Worm (Caenorhabditis elegans) whole organism, young adult: ENCODE results near the gene nos-1.
A peak's percentile ranks its signal among the peaks of the same experiment; 100 is the strongest.

Experiments
- B0035.1 ChIP-seq: sonication (generic microtip); optimal IDR thresholded peaks from 2 replicates; lab custom pipeline; 2016; ENCODE audit warnings: missing genetic modification characterization, mild to moderate bottlenecking, missing compliant biosample characterization, missing genotype, missing genetic modification reagents
- B0336.3 ChIP-seq: fragments of 200-800 bp; sonication (Bioruptor generic); IDR thresholded peaks from 2 replicates; pipeline ENCODE4 v1.3.6; 2022; ENCODE audit warnings: missing genetic modification characterization, missing compliant biosample characterization
- C06A6.2 ChIP-seq: fragments of 200-800 bp; sonication (Bioruptor generic); conservative IDR thresholded peaks from 2 replicates; pipeline ENCODE4 v1.3.6; 2022; ENCODE audit warnings: missing genetic modification characterization, missing compliant biosample characterization
- C17E4.6 ChIP-seq: fragments of 200-800 bp; sonication (Bioruptor generic); IDR thresholded peaks from 2 replicates; pipeline ENCODE4 v1.3.6; 2022; ENCODE audit warnings: missing genetic modification reagents, missing genetic modification characterization, missing compliant biosample characterization
- F37B4.10 ChIP-seq: fragments of 200-800 bp; sonication (Bioruptor generic); IDR thresholded peaks from 2 replicates; pipeline ENCODE4 v1.3.6; 2022; ENCODE audit warnings: missing genetic modification characterization, missing compliant biosample characterization
- F52B5.7 ChIP-seq: sonication (generic microtip); optimal IDR thresholded peaks from 2 replicates; lab custom pipeline; 2016; ENCODE audit warnings: mild to moderate bottlenecking, missing genetic modification characterization, missing compliant biosample characterization
- F55B11.4 ChIP-seq: sonication (generic microtip); optimal IDR thresholded peaks from 2 replicates; lab custom pipeline; 2016; ENCODE audit warnings: missing compliant biosample characterization, missing genetic modification characterization, borderline replicate concordance; ENCODE audit not compliant: insufficient read depth
- K11D2.4 ChIP-seq: fragments of 200-800 bp; sonication (Bioruptor generic); IDR thresholded peaks from 2 replicates; pipeline ENCODE4 v1.3.6; 2022; ENCODE audit warnings: missing genetic modification reagents, missing genetic modification characterization, missing compliant biosample characterization
- Y53F4B.3 ChIP-seq: fragments of 200-800 bp; sonication (Bioruptor generic); IDR thresholded peaks from 2 replicates; pipeline ENCODE4 v1.3.6; 2022; ENCODE audit warnings: missing genetic modification reagents, missing genetic modification characterization, missing compliant biosample characterization
- Y56A3A.18 ChIP-seq: fragments of 200-800 bp; sonication (Bioruptor generic); IDR thresholded peaks from 2 replicates; pipeline ENCODE4 v1.3.6; 2022; ENCODE audit warnings: missing genetic modification reagents, missing genetic modification characterization, missing compliant biosample characterization
- Y79H2A.3 ChIP-seq: fragments of 200-800 bp; sonication (Bioruptor generic); conservative IDR thresholded peaks from 2 replicates; pipeline ENCODE4 v1.3.6; 2022; ENCODE audit warnings: missing genetic modification reagents, missing genetic modification characterization, missing compliant biosample characterization
- Y95B8A.8 ChIP-seq: fragments of 200-800 bp; sonication (Bioruptor generic); IDR thresholded peaks from 2 replicates; pipeline ENCODE4 v1.3.6; 2022; ENCODE audit warnings: missing genetic modification reagents, missing genetic modification characterization, missing compliant biosample characterization
- akir-1 ChIP-seq: fragments of 200-800 bp; sonication (Bioruptor generic); optimal IDR thresholded peaks from 2 replicates; lab custom pipeline; 2018; ENCODE audit warnings: mild to moderate bottlenecking, missing genetic modification characterization, moderate library complexity, missing compliant biosample characterization
- atf-7 ChIP-seq: sonication (generic microtip); optimal IDR thresholded peaks from 2 replicates; lab custom pipeline; 2017; ENCODE audit warnings: mild to moderate bottlenecking, missing genetic modification characterization, missing compliant biosample characterization
- athp-1 ChIP-seq: sonication (generic microtip); optimal IDR thresholded peaks from 2 replicates; lab custom pipeline; 2017; ENCODE audit warnings: mild to moderate bottlenecking, missing genetic modification characterization, missing compliant biosample characterization
- cebp-2 ChIP-seq: fragments of 200-800 bp; sonication (Bioruptor generic); IDR thresholded peaks from 2 replicates; pipeline ENCODE4 v1.3.6; 2022; ENCODE audit warnings: missing genetic modification characterization, missing compliant biosample characterization
- ceh-58 ChIP-seq: fragments of 200-800 bp; sonication (Bioruptor generic); IDR thresholded peaks from 2 replicates; pipeline ENCODE4 v1.3.6; 2022; ENCODE audit warnings: missing genetic modification characterization, missing compliant biosample characterization
- chd-7 ChIP-seq: sonication (generic microtip); optimal IDR thresholded peaks from 2 replicates; lab custom pipeline; 2016; ENCODE audit warnings: mild to moderate bottlenecking, missing genetic modification characterization, moderate library complexity, missing compliant biosample characterization
- dox-1 ChIP-seq: fragments of 200-800 bp; sonication (Bioruptor generic); IDR thresholded peaks from 2 replicates; pipeline ENCODE4 v1.3.6; 2022; ENCODE audit warnings: missing genetic modification reagents, missing genetic modification characterization, missing compliant biosample characterization
- egrh-3 ChIP-seq: fragments of 200-800 bp; sonication (Bioruptor generic); IDR thresholded peaks from 2 replicates; pipeline ENCODE4 v1.3.6; 2022; ENCODE audit warnings: missing genetic modification reagents, missing genetic modification characterization, missing compliant biosample characterization
- ekl-4 ChIP-seq: fragments of 200-800 bp; sonication (Bioruptor generic); IDR thresholded peaks from 2 replicates; pipeline ENCODE4 v1.3.6; 2022; ENCODE audit warnings: missing genetic modification reagents, missing genetic modification characterization, missing compliant biosample characterization
- hlh-12 ChIP-seq: sonication (generic microtip); optimal IDR thresholded peaks from 2 replicates; lab custom pipeline; 2016; ENCODE audit warnings: missing genetic modification characterization, missing compliant biosample characterization
- hlh-26 ChIP-seq: fragments of 200-800 bp; sonication (Bioruptor generic); conservative IDR thresholded peaks from 2 replicates; pipeline ENCODE4 v1.3.6; 2022; ENCODE audit warnings: missing genetic modification reagents, missing genetic modification characterization, missing compliant biosample characterization
- hmg-1.2 ChIP-seq: fragments of 200-800 bp; sonication (Bioruptor generic); IDR thresholded peaks from 2 replicates; pipeline ENCODE4 v1.3.6; 2022; ENCODE audit warnings: missing genetic modification reagents, missing genetic modification characterization, missing compliant biosample characterization
- lin-54 ChIP-seq: fragments of 200-800 bp; sonication (Bioruptor generic); optimal IDR thresholded peaks from 2 replicates; lab custom pipeline; 2018; ENCODE audit warnings: mild to moderate bottlenecking, missing genetic modification characterization, missing compliant biosample characterization
- lsl-1 ChIP-seq: fragments of 200-800 bp; sonication (Bioruptor generic); optimal IDR thresholded peaks from 2 replicates; lab custom pipeline; 2018; ENCODE audit warnings: mild to moderate bottlenecking, missing genetic modification characterization, moderate library complexity, missing compliant biosample characterization
- madf-3 ChIP-seq: fragments of 200-800 bp; sonication (Bioruptor generic); IDR thresholded peaks from 2 replicates; pipeline ENCODE4 v1.3.6; 2022; ENCODE audit warnings: missing genetic modification reagents, missing genetic modification characterization, missing compliant biosample characterization
- madf-6 ChIP-seq: fragments of 200-800 bp; sonication (Bioruptor generic); IDR thresholded peaks from 2 replicates; pipeline ENCODE4 v1.3.6; 2022; ENCODE audit warnings: missing genetic modification reagents, missing genetic modification characterization, missing compliant biosample characterization
- madf-8 ChIP-seq: fragments of 200-800 bp; sonication (Bioruptor generic); conservative IDR thresholded peaks from 2 replicates; pipeline ENCODE4 v1.3.6; 2022; ENCODE audit warnings: missing genetic modification reagents, missing genetic modification characterization, missing compliant biosample characterization
- mel-28 ChIP-seq: sonication (generic microtip); optimal IDR thresholded peaks from 2 replicates; lab custom pipeline; 2016; ENCODE audit warnings: borderline replicate concordance, mild to moderate bottlenecking, missing genetic modification characterization, missing compliant biosample characterization
- mes-4 ChIP-seq: sonication (generic microtip); optimal IDR thresholded peaks from 2 replicates; lab custom pipeline; 2016; ENCODE audit warnings: missing genotype, missing genetic modification characterization, missing compliant biosample characterization
- nhr-179 ChIP-seq: sonication (generic microtip); optimal IDR thresholded peaks from 2 replicates; lab custom pipeline; 2016; ENCODE audit warnings: mild to moderate bottlenecking, missing genetic modification characterization, missing compliant biosample characterization
- pha-4 ChIP-seq: fragments of 150-350 bp; sonication (generic microtip); optimal IDR thresholded peaks from 2 replicates; lab custom pipeline; 2014; ENCODE audit warnings: missing biosample characterization, missing genetic modification reagents, missing genetic modification characterization
- rcor-1 ChIP-seq: fragments of 200-800 bp; sonication (Bioruptor generic); IDR thresholded peaks from 2 replicates; pipeline ENCODE4 v1.3.6; 2022; ENCODE audit warnings: missing genetic modification reagents, missing genetic modification characterization, missing compliant biosample characterization
- repo-1 ChIP-seq: sonication (generic microtip); optimal IDR thresholded peaks from 2 replicates; lab custom pipeline; 2017; ENCODE audit warnings: mild to moderate bottlenecking, missing genetic modification characterization, missing compliant biosample characterization
- sdz-38 ChIP-seq: sonication (generic microtip); optimal IDR thresholded peaks from 2 replicates; lab custom pipeline; 2016; ENCODE audit warnings: missing genotype, missing genetic modification characterization, missing compliant biosample characterization
- sea-2 ChIP-seq: fragments of 200-800 bp; sonication (Bioruptor generic); IDR thresholded peaks from 2 replicates; pipeline ENCODE4 v1.3.6; 2022; ENCODE audit warnings: missing genetic modification characterization, missing compliant biosample characterization
- snpc-1.1 ChIP-seq: sonication (generic microtip); optimal IDR thresholded peaks from 2 replicates; lab custom pipeline; 2017; ENCODE audit warnings: missing genetic modification characterization, mild to moderate bottlenecking, missing compliant biosample characterization, antibody characterized with exemption, moderate library complexity, missing genotype, missing genetic modification reagents; ENCODE audit not compliant: insufficient read depth
- snpc-3.4 ChIP-seq: sonication (generic microtip); optimal IDR thresholded peaks from 2 replicates; lab custom pipeline; 2017; ENCODE audit warnings: missing genetic modification characterization, mild to moderate bottlenecking, missing compliant biosample characterization, antibody characterized with exemption, moderate library complexity, missing genotype, missing genetic modification reagents
- tbp1 ChIP-seq: fragments of 200-800 bp; sonication (Bioruptor generic); optimal IDR thresholded peaks from 2 replicates; lab custom pipeline; 2018; ENCODE audit warnings: mild to moderate bottlenecking, missing genetic modification characterization, missing compliant biosample characterization
- tbx-9 ChIP-seq: sonication (generic microtip); optimal IDR thresholded peaks from 2 replicates; lab custom pipeline; 2016; ENCODE audit warnings: borderline replicate concordance, missing genetic modification characterization, inconsistent platforms, missing compliant biosample characterization
- xnd-1 ChIP-seq: sonication (generic microtip); optimal IDR thresholded peaks from 2 replicates; lab custom pipeline; 2016; ENCODE audit warnings: missing genotype, missing genetic modification reagents, missing genetic modification characterization, missing compliant biosample characterization
- zfh-2 ChIP-seq: fragments of 200-800 bp; sonication (Bioruptor generic); conservative IDR thresholded peaks from 2 replicates; pipeline ENCODE4 v1.3.6; 2022; ENCODE audit warnings: missing genetic modification reagents, missing genetic modification characterization, missing compliant biosample characterization
- ztf-22 ChIP-seq: fragments of 200-800 bp; sonication (Bioruptor generic); optimal IDR thresholded peaks from 2 replicates; lab custom pipeline; 2018; ENCODE audit warnings: mild to moderate bottlenecking, missing genetic modification characterization, moderate library complexity, missing compliant biosample characterization
- ztf-6 ChIP-seq: fragments of 200-800 bp; sonication (Bioruptor generic); IDR thresholded peaks from 2 replicates; pipeline ENCODE4 v1.3.6; 2022; ENCODE audit warnings: missing genetic modification reagents, missing genetic modification characterization, missing compliant biosample characterization

nos-1 gene

ce11 chrII:10935336-10935735 is 17.6 kb downstream of the nos-1 start (continued):
- TF ChIP-seq C17E4.6 (GFP tag; lab: Robert Waterston, UW) (0 out of 2 replicates have a peak, but pooled peaks have one; percentile 20), dox-1 (GFP tag; lab: Robert Waterston, UW) (peak; percentile 72), repo-1 (no peak), B0035.1 (tag; lab: Kevin White, UChicago) (no peak), mel-28 (tag; lab: Kevin White, UChicago) (no peak), hlh-12 (no peak), F55B11.4 (tag; lab: Kevin White, UChicago) (no peak), hlh-26 (GFP tag; lab: Robert Waterston, UW) (no peak), sdz-38 (tag; lab: Kevin White, UChicago) (no peak), ztf-22 (GFP tag; lab: Kevin White, UChicago) (no peak), atf-7 (no peak), athp-1 (tag; lab: Kevin White, UChicago) (no peak), mes-4 (tag; lab: Kevin White, UChicago) (no peak), ekl-4 (no peak), Y79H2A.3 (GFP tag; lab: Robert Waterston, UW) (peak; percentile 81), sea-2 (GFP tag; lab: Robert Waterston, UW) (no peak), K11D2.4 (no peak), ztf-6 (GFP tag; lab: Robert Waterston, UW) (no peak), tbp1 (peak; percentile 41), zfh-2 (GFP tag; lab: Robert Waterston, UW) (no peak), madf-3 (GFP tag; lab: Robert Waterston, UW) (peak; percentile 82), akir-1 (GFP tag; lab: Kevin White, UChicago) (no peak), nhr-179 (no peak), F37B4.10 (no peak), lsl-1 (GFP tag; lab: Kevin White, UChicago) (peak; percentile 95), xnd-1 (tag; lab: Kevin White, UChicago) (peak; percentile 92)
- TF ChIP-seq, all 124 proteins: peak for 31

- TF ChIP-seq egrh-3 (GFP tag; lab: Robert Waterston, UW) = peak; percentile 95
- TF ChIP-seq tbp1 = no peak
- TF ChIP-seq zfh-2 (GFP tag; lab: Robert Waterston, UW) = peak; percentile 92
- TF ChIP-seq Y53F4B.3 = 0 out of 2 replicates have a peak, but pooled peaks have one; percentile 1
- TF ChIP-seq snpc-3.4 (tag; lab: Kevin White, UChicago) = no peak
- TF ChIP-seq Y95B8A.8 = 0 out of 2 replicates have a peak, but pooled peaks have one; percentile 3
- TF ChIP-seq hmg-1.2 (GFP tag; lab: Robert Waterston, UW) = 0 out of 2 replicates have a peak, but pooled peaks have one; percentile 3
- 0 out of 2 replicates have a peak, but pooled peaks have one; percentile 48 for TF ChIP-seq cebp-2 (GFP tag; lab: Robert Waterston, UW)
Observed at ce11 chrII:10934786-10935185, 18.2 kb downstream of the nos-1 start, which contains the start of gene R03D7.2. Gene R03D7.2, minus strand, starts transcription at chrII:10935184.

ce11 chrII:10933948-10934722 is 18.8 kb downstream of the nos-1 start:
- TF ChIP-seq pha-4 (tag; lab: Kevin White, UChicago) (no peak), Y56A3A.18 (GFP tag; lab: Robert Waterston, UW) (no peak), Y95B8A.8 (0 out of 2 replicates have a peak, but pooled peaks have one; percentile 3), chd-7 (no peak), C06A6.2 (GFP tag; lab: Robert Waterston, UW) (no peak), snpc-1.1 (tag; lab: Kevin White, UChicago) (no peak), K11D2.4 (no peak), B0336.3 (GFP tag; lab: Robert Waterston, UW) (peak; percentile 54), ekl-4 (peak; percentile 49; the same call in 1 of the 2 replicates), madf-6 (peak; percentile 70), Y79H2A.3 (GFP tag; lab: Robert Waterston, UW) (peak; percentile 19), rcor-1 (GFP tag; lab: Robert Waterston, UW) (peak; percentile 30; the same call in 1 of the 2 replicates), ceh-58 (GFP tag; lab: Robert Waterston, UW) (peak; percentile 2; the same call in 1 of the 2 replicates), madf-8 (GFP tag; lab: Robert Waterston, UW) (0 out of 2 replicates have a peak, but pooled peaks have one; percentile 3), F52B5.7 (tag; lab: Kevin White, UChicago) (peak; percentile 3), lin-54 (peak; percentile 22), tbx-9 (tag; lab: Kevin White, UChicago) (no peak)
